Fruit fly (Drosophila melanogaster): ENCODE results near the gene CG5282.

Gene CG5282

dm6 chr3L:20425888-20426287 is at the start of gene CG5282:
Gene CG5282, minus strand, starts transcription at chr3L:20426071.
- TF ChIP-seq CTCF (optimal IDR thresholded peaks at IDR 0.05) (no peak), CG8478 (optimal IDR thresholded peaks at IDR 0.05) (no peak)

- no peak for TF ChIP-seq CTCF (optimal IDR thresholded peaks at IDR 0.05)
- TF ChIP-seq CG8478 (optimal IDR thresholded peaks at IDR 0.05) = no peak
These were observed 48.9 kb upstream of the CG5282 start for dm6 chr3L:20474789-20475208.

- TF ChIP-seq CG8478 (optimal IDR thresholded peaks at IDR 0.05) = no peak
- TF ChIP-seq CTCF (optimal IDR thresholded peaks at IDR 0.05) = no peak
These were observed 48.4 kb upstream of the CG5282 start, which contains the start of gene isoQC for dm6 chr3L:20474197-20474788. Gene isoQC, plus strand, starts transcription at chr3L:20474466.

- TF ChIP-seq CTCF (optimal IDR thresholded peaks at IDR 0.05) (no peak), CG8478 (optimal IDR thresholded peaks at IDR 0.05) (no peak)
These were observed 47.3 kb upstream of the CG5282 start, which contains the start of the genes CG32428 and CG5969 for dm6 chr3L:20473021-20473799. Gene CG32428, minus strand, starts transcription at chr3L:20473723. Gene CG5969, plus strand, starts transcription at chr3L:20473783.

- TF ChIP-seq CTCF (optimal IDR thresholded peaks at IDR 0.05) = no peak
- no peak for TF ChIP-seq CG8478 (optimal IDR thresholded peaks at IDR 0.05)
These were observed 46.7 kb upstream of the CG5282 start for dm6 chr3L:20472607-20473006.

dm6 chr3L:20471499-20472313 is 45.8 kb upstream of the CG5282 start:
- TF ChIP-seq CTCF (optimal IDR thresholded peaks at IDR 0.05) (no peak), CG8478 (optimal IDR thresholded peaks at IDR 0.05) (no peak)

- TF ChIP-seq CTCF (optimal IDR thresholded peaks at IDR 0.05) (no peak), CG8478 (optimal IDR thresholded peaks at IDR 0.05) (no peak)
These were observed 45.2 kb upstream of the CG5282 start for dm6 chr3L:20470991-20471498.

dm6 chr3L:20467433-20467832 is 41.6 kb upstream of the CG5282 start:
- TF ChIP-seq CG8478 (optimal IDR thresholded peaks at IDR 0.05) (no peak), CTCF (optimal IDR thresholded peaks at IDR 0.05) (no peak)

dm6 chr3L:20466599-20466998 is 40.7 kb upstream of the CG5282 start, which contains the start of gene Tdh:
Gene Tdh, plus strand, starts transcription at chr3L:20466944.
- TF ChIP-seq CTCF (optimal IDR thresholded peaks at IDR 0.05) = no peak
- TF ChIP-seq CG8478 (optimal IDR thresholded peaks at IDR 0.05) = no peak

dm6 chr3L:20465941-20466340 is 40.1 kb upstream of the CG5282 start, which contains the start of gene CG42764:
Gene CG42764, minus strand, starts transcription at chr3L:20466041.
- TF ChIP-seq CG8478 (optimal IDR thresholded peaks at IDR 0.05) (no peak), CTCF (optimal IDR thresholded peaks at IDR 0.05) (no peak)

dm6 chr3L:20464677-20465076 is 38.8 kb upstream of the CG5282 start, which contains the start of gene atk:
Gene atk, minus strand, starts transcription at chr3L:20464862.
- TF ChIP-seq CTCF (optimal IDR thresholded peaks at IDR 0.05) = peak; percentile 59 to 60
- TF ChIP-seq CG8478 (optimal IDR thresholded peaks at IDR 0.05) = no peak

- TF ChIP-seq CG8478 (optimal IDR thresholded peaks at IDR 0.05) (no peak), CTCF (optimal IDR thresholded peaks at IDR 0.05) (no peak)
These were observed 36.5 kb upstream of the CG5282 start for dm6 chr3L:20462391-20462790.

- no peak for TF ChIP-seq CG8478 (optimal IDR thresholded peaks at IDR 0.05)
- no peak for TF ChIP-seq CTCF (optimal IDR thresholded peaks at IDR 0.05)
These were observed 34.5 kb upstream of the CG5282 start, which contains the start of gene mag for dm6 chr3L:20460383-20460782. Gene mag, plus strand, starts transcription at chr3L:20460683.

- TF ChIP-seq CG8478 (optimal IDR thresholded peaks at IDR 0.05) = no peak
- no peak for TF ChIP-seq CTCF (optimal IDR thresholded peaks at IDR 0.05)
These were observed 27.2 kb upstream of the CG5282 start, which contains the start of gene CG5199 for dm6 chr3L:20452813-20453682. Gene CG5199, minus strand, starts transcription at chr3L:20452864.
